Fruit fly (Drosophila melanogaster) whole organism, embryonic: ENCODE measurements around the gene CG45073.
A peak's percentile ranks its signal among the peaks of the same experiment; 100 is the strongest.

Experiments
- Asciz ChIP-seq: fragments of 200-800 bp; sonication (Bioruptor generic); optimal IDR thresholded peaks from 2 replicates; lab custom pipeline; 2017; ENCODE audit warnings: missing biosample characterization, mild to moderate bottlenecking, missing genetic modification characterization, missing genetic modification reagents
- CG11085 ChIP-seq: fragments of 200-800 bp; sonication (Bioruptor generic); IDR thresholded peaks from 2 replicates; pipeline ENCODE4 v1.3.6; 2022; ENCODE audit warnings: missing biosample characterization, missing genetic modification characterization
- CG12942 ChIP-seq: fragments of 200-800 bp; sonication (Bioruptor generic); optimal IDR thresholded peaks from 3 replicates; lab custom pipeline; 2016; ENCODE audit warnings: missing biosample characterization, missing genetic modification characterization
- CG1647 ChIP-seq: fragments of 200-800 bp; sonication (Bioruptor generic); optimal IDR thresholded peaks from 3 replicates; lab custom pipeline; 2016; ENCODE audit warnings: missing biosample characterization, missing genetic modification characterization
- CG17568 ChIP-seq: fragments of 200-800 bp; sonication (Bioruptor generic); optimal IDR thresholded peaks from 2 replicates; lab custom pipeline; 2018; ENCODE audit warnings: missing biosample characterization, mild to moderate bottlenecking, missing genetic modification characterization, moderate library complexity
- CG2120 ChIP-seq: fragments of 200-800 bp; sonication (Bioruptor generic); optimal IDR thresholded peaks from 3 replicates; lab custom pipeline; 2016; ENCODE audit warnings: missing biosample characterization, missing genetic modification characterization
- CG30431 ChIP-seq: fragments of 200-800 bp; sonication (Bioruptor generic); optimal IDR thresholded peaks from 2 replicates; lab custom pipeline; 2017; ENCODE audit warnings: missing biosample characterization, missing genetic modification characterization
- CG31388 ChIP-seq: fragments of 200-800 bp; sonication (Bioruptor generic); optimal IDR thresholded peaks from 2 replicates; lab custom pipeline; 2016; ENCODE audit warnings: missing biosample characterization, missing genetic modification characterization
- CG4404 ChIP-seq: fragments of 200-800 bp; sonication (Bioruptor generic); IDR thresholded peaks from 2 replicates; pipeline ENCODE4 v1.3.6; 2022; ENCODE audit warnings: missing biosample characterization, missing genetic modification characterization
- CG4730 ChIP-seq: fragments of 200-800 bp; sonication (Bioruptor generic); IDR thresholded peaks from 2 replicates; pipeline ENCODE4 v1.3.6; 2022; ENCODE audit warnings: missing biosample characterization, missing genetic modification characterization
- CG7357 ChIP-seq: fragments of 200-800 bp; sonication (Bioruptor generic); IDR thresholded peaks from 3 replicates; pipeline ENCODE4 v1.3.6; 2022; ENCODE audit warnings: missing biosample characterization, missing genetic modification characterization
- CG9437 ChIP-seq: fragments of 200-800 bp; sonication (Bioruptor generic); optimal IDR thresholded peaks from 2 replicates; lab custom pipeline; 2018; ENCODE audit warnings: missing biosample characterization, mild to moderate bottlenecking, missing genetic modification characterization
- Chrac-16 ChIP-seq: fragments of 200-800 bp; sonication (Bioruptor generic); optimal IDR thresholded peaks from 3 replicates; lab custom pipeline; 2016; ENCODE audit warnings: missing biosample characterization, missing genetic modification characterization
- Ets65A ChIP-seq: fragments of 200-800 bp; sonication (Bioruptor generic); peaks from one replicate; lab custom pipeline; 2016; ENCODE audit warnings: missing biosample characterization, missing genetic modification characterization
- Ets97D ChIP-seq: fragments of 200-800 bp; sonication (Bioruptor generic); optimal IDR thresholded peaks from 3 replicates; lab custom pipeline; 2016; ENCODE audit warnings: missing biosample characterization, missing genetic modification characterization
- HLH4C ChIP-seq: fragments of 200-800 bp; sonication (Bioruptor generic); IDR thresholded peaks from 3 replicates; pipeline ENCODE4 v1.3.6; 2022; ENCODE audit warnings: missing biosample characterization, missing genetic modification characterization; ENCODE audit not compliant: partially characterized antibody
- Hmx ChIP-seq: fragments of 200-800 bp; sonication (Bioruptor generic); optimal IDR thresholded peaks from 2 replicates; lab custom pipeline; 2016; ENCODE audit warnings: missing biosample characterization, missing genetic modification characterization
- Hsf ChIP-seq: fragments of 200-800 bp; sonication (Bioruptor generic); optimal IDR thresholded peaks from 3 replicates; lab custom pipeline; 2016; ENCODE audit warnings: missing biosample characterization, missing genetic modification characterization
- Lpt ChIP-seq: fragments of >200 bp; optimal IDR thresholded peaks from 2 replicates; lab custom pipeline; 2018; ENCODE audit warnings: missing biosample characterization, missing genetic modification characterization
- Med ChIP-seq: fragments of 200-800 bp; sonication (Bioruptor generic); peaks from one replicate; lab custom pipeline; 2016; ENCODE audit warnings: missing biosample characterization, missing genetic modification characterization, mild to moderate bottlenecking, inconsistent platforms, moderate library complexity
- Neu2 ChIP-seq: fragments of 200-800 bp; sonication (Bioruptor generic); optimal IDR thresholded peaks from 3 replicates; lab custom pipeline; 2016; ENCODE audit warnings: missing biosample characterization, missing genetic modification characterization, borderline replicate concordance
- Scr ChIP-seq: fragments of 200-800 bp; sonication (Bioruptor generic); IDR thresholded peaks from 2 replicates; pipeline ENCODE4 v1.3.6; 2022; ENCODE audit warnings: missing biosample characterization, missing genetic modification characterization; ENCODE audit not compliant: partially characterized antibody
- Taf1 ChIP-seq: fragments of 200-800 bp; sonication (Bioruptor generic); IDR thresholded peaks from 2 replicates; pipeline ENCODE4 v1.3.6; 2022; ENCODE audit warnings: missing biosample characterization, missing genetic modification characterization
- Xbp1 ChIP-seq: fragments of 200-800 bp; sonication (Bioruptor generic); optimal IDR thresholded peaks from 3 replicates; lab custom pipeline; 2016; ENCODE audit warnings: missing biosample characterization, mild to moderate bottlenecking, missing genetic modification characterization
- bab2 ChIP-seq: fragments of 200-800 bp; sonication (Bioruptor generic); optimal IDR thresholded peaks from 2 replicates; lab custom pipeline; 2016; ENCODE audit warnings: missing biosample characterization, missing genetic modification characterization
- cas ChIP-seq: fragments of 200-800 bp; sonication (Bioruptor generic); IDR thresholded peaks from 2 replicates; pipeline ENCODE4 v1.3.6; 2022; ENCODE audit warnings: missing biosample characterization, missing genetic modification characterization
- cato ChIP-seq: fragments of 200-800 bp; sonication (Bioruptor generic); optimal IDR thresholded peaks from 2 replicates; lab custom pipeline; 2016; ENCODE audit warnings: missing biosample characterization, missing genetic modification characterization, borderline replicate concordance
- cg ChIP-seq: fragments of 200-800 bp; sonication (Bioruptor generic); optimal IDR thresholded peaks from 3 replicates; lab custom pipeline; 2019; ENCODE audit warnings: missing biosample characterization, mild to moderate bottlenecking, missing genetic modification characterization, moderate library complexity
- chn ChIP-seq: fragments of 200-800 bp; sonication (Bioruptor generic); optimal IDR thresholded peaks from 2 replicates; lab custom pipeline; 2016; ENCODE audit warnings: missing biosample characterization, missing genetic modification characterization
- crc ChIP-seq: fragments of 200-800 bp; sonication (Bioruptor generic); optimal IDR thresholded peaks from 2 replicates; lab custom pipeline; 2016; ENCODE audit warnings: missing biosample characterization, missing genetic modification characterization
- dan ChIP-seq: fragments of 200-800 bp; sonication (Bioruptor generic); IDR thresholded peaks from 2 replicates; pipeline ENCODE4 v1.3.6; 2022; ENCODE audit warnings: missing biosample characterization, missing genetic modification characterization
- danr ChIP-seq: fragments of 200-800 bp; sonication (Bioruptor generic); IDR thresholded peaks from 2 replicates; pipeline ENCODE4 v1.3.6; 2022; ENCODE audit warnings: missing biosample characterization, missing genetic modification characterization
- eve ChIP-seq, 2 experiments: fragments of >200 bp; optimal IDR thresholded peaks; 2 replicates each; lab custom pipeline; 2017; ENCODE audit warnings: missing biosample characterization in 2 of 2, missing genetic modification characterization in 2 of 2
- ewg ChIP-seq: fragments of 200-800 bp; sonication (Bioruptor generic); optimal IDR thresholded peaks from 3 replicates; lab custom pipeline; 2017; ENCODE audit warnings: mild to moderate bottlenecking, missing biosample characterization, missing genetic modification reagents, missing genetic modification characterization
- exex ChIP-seq: fragments of 200-800 bp; sonication (Bioruptor generic); optimal IDR thresholded peaks from 4 replicates; lab custom pipeline; 2018; ENCODE audit warnings: missing biosample characterization, mild to moderate bottlenecking, missing genetic modification characterization, moderate library complexity
- gsb ChIP-seq: fragments of 200-800 bp; sonication (Bioruptor generic); IDR thresholded peaks from 2 replicates; pipeline ENCODE4 v1.3.6; 2022; ENCODE audit warnings: missing biosample characterization, missing genetic modification characterization
- gt ChIP-seq: fragments of 200-800 bp; sonication (Bioruptor generic); IDR thresholded peaks from 2 replicates; pipeline ENCODE4 v1.3.6; 2022; ENCODE audit warnings: missing biosample characterization, missing genetic modification characterization
- kni ChIP-seq: fragments of 200-800 bp; sonication (Bioruptor generic); optimal IDR thresholded peaks from 3 replicates; lab custom pipeline; 2017; ENCODE audit warnings: mild to moderate bottlenecking, missing biosample characterization, missing genetic modification reagents, missing genetic modification characterization
- lilli ChIP-seq: fragments of 200-800 bp; sonication (Bioruptor generic); optimal IDR thresholded peaks from 3 replicates; lab custom pipeline; 2016; ENCODE audit warnings: missing biosample characterization, missing genetic modification characterization
- pan ChIP-seq, 4 experiments: fragments of >200 bp in 3 of 4; fragments of 200-800 bp in 1 of 4; sonication (Bioruptor generic) in 1 of 4; optimal IDR thresholded peaks in 3 of 4; IDR thresholded peaks in 1 of 4; 2 replicates each; pipeline versions ENCODE4 v1.3.6 to Lab custom; 2017 to 2022; ENCODE audit warnings: missing biosample characterization in 2 of 4, missing genetic modification characterization in 2 of 4, mixed read lengths in 1 of 4
- phol ChIP-seq: fragments of 200-800 bp; sonication (Bioruptor generic); optimal IDR thresholded peaks from 3 replicates; lab custom pipeline; 2018; ENCODE audit warnings: missing biosample characterization, mild to moderate bottlenecking, missing genetic modification characterization, moderate library complexity
- row ChIP-seq: fragments of 200-800 bp; sonication (Bioruptor generic); IDR thresholded peaks from 3 replicates; pipeline ENCODE4 v1.3.6; 2022; ENCODE audit warnings: missing biosample characterization, missing genetic modification characterization
- slbo ChIP-seq: fragments of 200-800 bp; sonication (Bioruptor generic); IDR thresholded peaks from 2 replicates; pipeline ENCODE4 v1.3.6; 2022; ENCODE audit warnings: missing biosample characterization, missing genetic modification characterization
- sr ChIP-seq: fragments of 200-800 bp; sonication (Bioruptor generic); IDR thresholded peaks from 3 replicates; pipeline ENCODE4 v1.3.6; 2022; ENCODE audit warnings: missing biosample characterization, missing genetic modification characterization
- toy ChIP-seq: fragments of 200-800 bp; sonication (Bioruptor generic); IDR thresholded peaks from 2 replicates; pipeline ENCODE4 v1.3.6; 2022; ENCODE audit warnings: missing biosample characterization, missing genetic modification characterization
- z ChIP-seq: fragments of 200-800 bp; sonication (Bioruptor generic); IDR thresholded peaks from 3 replicates; pipeline ENCODE4 v1.3.6; 2022; ENCODE audit warnings: missing biosample characterization, missing genetic modification characterization
- zfh2 ChIP-seq: fragments of 200-800 bp; sonication (Bioruptor generic); optimal IDR thresholded peaks from 2 replicates; lab custom pipeline; 2016; ENCODE audit warnings: missing biosample characterization, missing genetic modification characterization

Gene CG45073

dm6 chr3R:30091795-30092699, 32.5 kb downstream of the CG45073 start (continued):
- TF ChIP-seq CG7357 (GFP tag; lab: Robert Waterston, UW) (no peak), kni (GFP tag; lab: Kevin White, UChicago) (no peak), pan (optimal IDR thresholded peaks at IDR 0.05; lab: Kevin White, UChicago) (no peak), pan (GFP tag; optimal IDR thresholded peaks at IDR 0.05 in 1 of 2, IDR thresholded peaks at IDR 0.05 in 1 of 2) (no peak), eve (GFP tag; optimal IDR thresholded peaks at IDR 0.05; lab: Kevin White, UChicago) (no peak)

DNA sequence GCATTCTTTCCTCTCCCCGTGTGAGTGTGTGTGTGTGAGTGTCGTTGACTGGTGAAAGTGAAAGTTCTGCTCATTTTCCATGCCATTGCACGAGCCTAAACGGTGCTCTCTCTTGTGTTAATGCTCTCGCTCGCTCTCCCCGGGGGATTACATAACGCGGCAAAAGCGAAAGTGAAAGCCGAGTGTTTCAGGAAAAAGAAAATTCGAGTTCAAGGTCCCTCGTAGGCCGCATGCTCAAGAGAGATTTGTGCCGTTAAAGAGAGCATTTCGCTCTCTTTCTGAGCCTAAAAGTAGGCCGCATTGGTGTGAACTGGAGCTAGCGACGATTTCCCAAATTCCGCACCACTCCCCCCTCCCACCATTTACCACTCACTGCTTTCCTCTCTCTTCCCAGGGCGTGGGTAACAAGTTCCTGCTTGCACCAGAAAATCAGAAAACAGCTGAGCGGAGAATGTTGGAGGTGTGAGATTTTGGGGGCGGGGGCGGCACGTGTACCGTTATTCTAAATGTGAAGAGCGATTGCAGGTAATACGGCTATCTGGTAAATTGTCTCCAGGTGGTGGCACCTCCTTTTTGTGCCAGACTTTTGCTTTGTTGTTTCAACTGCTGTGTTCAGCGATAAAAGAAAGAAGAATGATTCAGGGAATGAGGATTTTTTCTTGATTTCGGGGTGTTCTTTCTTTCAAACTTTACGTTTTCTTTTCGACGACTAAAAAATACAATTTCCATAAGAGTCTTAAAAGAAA, 34.1 kb downstream of the CG45073 start:
- no peak for TF ChIP-seq CG12942
- TF ChIP-seq gsb (GFP tag; lab: Robert Waterston, UW) = no peak
- TF ChIP-seq CG2120 (GFP tag; lab: Kevin White, UChicago) = no peak
- no peak for TF ChIP-seq cas (GFP tag; lab: Robert Waterston, UW)
- TF ChIP-seq Ets97D (GFP tag; lab: Kevin White, UChicago) = no peak
- TF ChIP-seq lilli (GFP tag; lab: Kevin White, UChicago) = no peak
- peak; percentile 12 for TF ChIP-seq cg
- TF ChIP-seq Xbp1 (GFP tag; lab: Kevin White, UChicago) = no peak
- no peak for TF ChIP-seq bab2
- TF ChIP-seq slbo (GFP tag; lab: Robert Waterston, UW) = no peak
- TF ChIP-seq dan = no peak
- no peak for TF ChIP-seq CG31388
- peak; percentile 27; the same call in 1 of the 3 replicates for TF ChIP-seq HLH4C
- TF ChIP-seq Hmx = no peak
- no peak for TF ChIP-seq gt (GFP tag; lab: Robert Waterston, UW)
- TF ChIP-seq Ets65A = peak; percentile 43
- TF ChIP-seq Hsf (GFP tag; lab: Kevin White, UChicago) = no peak
- no peak for TF ChIP-seq phol (tag; lab: Kevin White, UChicago)
- peak; percentile 90 for TF ChIP-seq z
- TF ChIP-seq Chrac-16 (GFP tag; lab: Kevin White, UChicago) = no peak
- no peak for TF ChIP-seq CG9437 (GFP tag; lab: Kevin White, UChicago)
- no peak for TF ChIP-seq exex (tag; lab: Kevin White, UChicago)
- no peak for TF ChIP-seq CG4730 (GFP tag; lab: Robert Waterston, UW)
- no peak for TF ChIP-seq CG17568 (GFP tag; lab: Kevin White, UChicago)
- TF ChIP-seq row (GFP tag; lab: Robert Waterston, UW) = no peak
- TF ChIP-seq zfh2 (GFP tag; lab: Kevin White, UChicago) = no peak
- no peak for TF ChIP-seq Taf1 (GFP tag; lab: Robert Waterston, UW)
- TF ChIP-seq cato (GFP tag; lab: Kevin White, UChicago) = no peak
- no peak for TF ChIP-seq danr
- no peak for TF ChIP-seq sr (GFP tag; lab: Robert Waterston, UW)
- no peak for TF ChIP-seq Asciz (GFP tag; lab: Kevin White, UChicago)
- no peak for TF ChIP-seq chn
- TF ChIP-seq Neu2 (GFP tag; lab: Kevin White, UChicago) = no peak
- TF ChIP-seq CG11085 (GFP tag; lab: Robert Waterston, UW) = no peak
- no peak for TF ChIP-seq Med (GFP tag; lab: Kevin White, UChicago)
- no peak for TF ChIP-seq crc (GFP tag; lab: Kevin White, UChicago)
- no peak for TF ChIP-seq CG1647
- TF ChIP-seq CG30431 = no peak
- TF ChIP-seq Lpt (GFP tag; lab: Kevin White, UChicago) = no peak
- TF ChIP-seq Scr (GFP tag; lab: Robert Waterston, UW) = no peak
- peak; percentile 46 for TF ChIP-seq ewg (GFP tag; lab: Kevin White, UChicago)
- no peak for TF ChIP-seq toy (GFP tag; lab: Robert Waterston, UW)
- TF ChIP-seq CG4404 (GFP tag; lab: Robert Waterston, UW) = no peak
